Fruit fly (Drosophila melanogaster) whole organism, prepupa: ENCODE measurements around the gene CG4362.
A peak's percentile ranks its signal among the peaks of the same experiment; 100 is the strongest.

ENCODE experiments used
- Blimp-1 ChIP-seq: fragments of 200-800 bp; sonication (Bioruptor generic); optimal IDR thresholded peaks from 3 replicates; lab custom pipeline; 2017; ENCODE audit warnings: missing biosample characterization, missing genetic modification characterization, mild to moderate bottlenecking, moderate library complexity, missing genetic modification reagents
- CG10631 ChIP-seq: fragments of 200-800 bp; sonication (Bioruptor generic); optimal IDR thresholded peaks from 2 replicates; lab custom pipeline; 2016; ENCODE audit warnings: missing biosample characterization, missing genetic modification characterization
- CG10669 ChIP-seq: fragments of 200-800 bp; sonication (Bioruptor generic); optimal IDR thresholded peaks from 3 replicates; lab custom pipeline; 2018; ENCODE audit warnings: missing biosample characterization, mild to moderate bottlenecking, missing genetic modification characterization, moderate library complexity
- CG11294 ChIP-seq: fragments of 200-800 bp; sonication (Bioruptor generic); IDR thresholded peaks from 2 replicates; pipeline ENCODE4 v1.3.6; 2022; ENCODE audit warnings: missing biosample characterization, missing genetic modification characterization
- CG11762 ChIP-seq: fragments of 200-800 bp; sonication (Bioruptor generic); optimal IDR thresholded peaks from 3 replicates; lab custom pipeline; 2016; ENCODE audit warnings: missing biosample characterization, missing genetic modification characterization; ENCODE audit not compliant: insufficient read depth
- CG11902 ChIP-seq: fragments of 200-800 bp; sonication (Bioruptor generic); optimal IDR thresholded peaks from 3 replicates; lab custom pipeline; 2016; ENCODE audit warnings: missing biosample characterization, missing genetic modification characterization
- CG15336 ChIP-seq: fragments of 200-800 bp; sonication (Bioruptor generic); IDR thresholded peaks from 2 replicates; pipeline ENCODE4 v1.3.6; 2022; ENCODE audit warnings: missing biosample characterization, missing genetic modification characterization
- CG1621 ChIP-seq: fragments of 200-800 bp; sonication (Bioruptor generic); optimal IDR thresholded peaks from 3 replicates; lab custom pipeline; 2018; ENCODE audit warnings: missing biosample characterization, mild to moderate bottlenecking, missing genetic modification characterization
- CG16779 ChIP-seq: fragments of 200-800 bp; sonication (Bioruptor generic); optimal IDR thresholded peaks from 3 replicates; lab custom pipeline; 2017; ENCODE audit warnings: missing biosample characterization, mild to moderate bottlenecking, missing genetic modification characterization
- CG3032 ChIP-seq: fragments of 200-800 bp; optimal IDR thresholded peaks from 2 replicates; lab custom pipeline; 2019; ENCODE audit warnings: missing biosample characterization, mild to moderate bottlenecking, missing genetic modification characterization, moderate library complexity
- CG31627 ChIP-seq: fragments of 200-800 bp; sonication (Bioruptor generic); optimal IDR thresholded peaks from 3 replicates; lab custom pipeline; 2016; ENCODE audit warnings: missing biosample characterization, missing genetic modification characterization
- CG32006 ChIP-seq: fragments of 200-800 bp; sonication (Bioruptor generic); optimal IDR thresholded peaks from 3 replicates; lab custom pipeline; 2017; ENCODE audit warnings: missing biosample characterization, mild to moderate bottlenecking, missing genetic modification characterization
- CG34406 ChIP-seq: fragments of 200-800 bp; sonication (Bioruptor generic); optimal IDR thresholded peaks from 3 replicates; lab custom pipeline; 2016; ENCODE audit warnings: missing biosample characterization, missing genetic modification characterization
- CG3919 ChIP-seq: fragments of 200-800 bp; sonication (Bioruptor generic); optimal IDR thresholded peaks from 3 replicates; lab custom pipeline; 2016; ENCODE audit warnings: missing biosample characterization, missing genetic modification characterization
- CG4318 ChIP-seq: fragments of 200-800 bp; sonication (Bioruptor generic); optimal IDR thresholded peaks from 3 replicates; lab custom pipeline; 2017; ENCODE audit warnings: missing biosample characterization, mild to moderate bottlenecking, missing genetic modification characterization
- CG6276 ChIP-seq: fragments of 200-800 bp; sonication (Bioruptor generic); optimal IDR thresholded peaks from 2 replicates; lab custom pipeline; 2017; ENCODE audit warnings: missing biosample characterization, mild to moderate bottlenecking, missing genetic modification characterization
- CG6792 ChIP-seq: fragments of 200-800 bp; sonication (Bioruptor generic); optimal IDR thresholded peaks from 3 replicates; lab custom pipeline; 2016; ENCODE audit warnings: missing biosample characterization, missing genetic modification characterization
- CG6808 ChIP-seq: fragments of 200-800 bp; sonication (Bioruptor generic); optimal IDR thresholded peaks from 3 replicates; lab custom pipeline; 2017; ENCODE audit warnings: missing biosample characterization, missing genetic modification characterization, mild to moderate bottlenecking, moderate library complexity, missing genetic modification reagents
- CG6854 ChIP-seq: fragments of 200-800 bp; sonication (Bioruptor generic); optimal IDR thresholded peaks from 2 replicates; lab custom pipeline; 2017; ENCODE audit warnings: missing biosample characterization, mild to moderate bottlenecking, missing genetic modification characterization
- CG8119 ChIP-seq: fragments of 200-800 bp; sonication (Bioruptor generic); IDR thresholded peaks from 3 replicates; pipeline ENCODE4 v1.3.6; 2022; ENCODE audit warnings: missing biosample characterization, missing genetic modification characterization
- CG8319 ChIP-seq: fragments of 200-800 bp; sonication (Bioruptor generic); optimal IDR thresholded peaks from 3 replicates; lab custom pipeline; 2016; ENCODE audit warnings: missing biosample characterization, missing genetic modification characterization
- CG8632 ChIP-seq: fragments of 200-800 bp; sonication (Bioruptor generic); optimal IDR thresholded peaks from 3 replicates; lab custom pipeline; 2016; ENCODE audit warnings: missing biosample characterization, missing genetic modification characterization
- Eip78C ChIP-seq: fragments of 200-800 bp; sonication (Bioruptor generic); peaks from one replicate; lab custom pipeline; 2016; ENCODE audit warnings: missing biosample characterization, missing genetic modification characterization
- Eip93F ChIP-seq: fragments of 200-800 bp; sonication (Bioruptor generic); optimal IDR thresholded peaks from 2 replicates; lab custom pipeline; 2016; ENCODE audit warnings: missing biosample characterization, mild to moderate bottlenecking, missing genetic modification characterization
- Ets21C ChIP-seq: fragments of 200-800 bp; sonication (Bioruptor generic); optimal IDR thresholded peaks from 3 replicates; lab custom pipeline; 2016; ENCODE audit warnings: missing biosample characterization, missing genetic modification characterization
- Ets96B ChIP-seq: fragments of 200-800 bp; optimal IDR thresholded peaks from 2 replicates; lab custom pipeline; 2019; ENCODE audit warnings: missing biosample characterization, mild to moderate bottlenecking, missing genetic modification characterization, moderate library complexity
- Gug ChIP-seq: fragments of 200-800 bp; sonication (Bioruptor generic); IDR thresholded peaks from 2 replicates; pipeline ENCODE4 v1.3.6; 2022; ENCODE audit warnings: missing biosample characterization, missing genetic modification characterization
- Hr38 ChIP-seq: sonication (Bioruptor generic); optimal IDR thresholded peaks from 2 replicates; lab custom pipeline; 2016; ENCODE audit warnings: missing biosample characterization, missing genetic modification characterization
- Hr39 ChIP-seq: fragments of 200-800 bp; sonication (Bioruptor generic); optimal IDR thresholded peaks from 2 replicates; lab custom pipeline; 2016; ENCODE audit warnings: missing biosample characterization, missing genetic modification characterization
- Lpt ChIP-seq: fragments of 200-800 bp; sonication (Bioruptor generic); optimal IDR thresholded peaks from 3 replicates; lab custom pipeline; 2016; ENCODE audit warnings: missing biosample characterization, missing genetic modification characterization
- OdsH ChIP-seq: fragments of 200-800 bp; sonication (Bioruptor generic); optimal IDR thresholded peaks from 3 replicates; lab custom pipeline; 2016; ENCODE audit warnings: missing biosample characterization, missing genetic modification characterization
- Sox14 ChIP-seq: fragments of 200-800 bp; sonication (Bioruptor generic); optimal IDR thresholded peaks from 3 replicates; lab custom pipeline; 2016; ENCODE audit warnings: missing biosample characterization, missing genetic modification characterization
- achi ChIP-seq: fragments of 200-800 bp; sonication (Bioruptor generic); optimal IDR thresholded peaks from 3 replicates; lab custom pipeline; 2016; ENCODE audit warnings: missing biosample characterization, missing genetic modification characterization
- acj6 ChIP-seq: fragments of 200-800 bp; sonication (Bioruptor generic); optimal IDR thresholded peaks from 3 replicates; lab custom pipeline; 2016; ENCODE audit warnings: missing biosample characterization, missing genetic modification characterization
- cyc ChIP-seq: fragments of 200-800 bp; sonication (Bioruptor generic); optimal IDR thresholded peaks from 3 replicates; lab custom pipeline; 2016; ENCODE audit warnings: missing biosample characterization, missing genetic modification characterization
- dac ChIP-seq: fragments of 200-800 bp; sonication (Bioruptor generic); optimal IDR thresholded peaks from 2 replicates; lab custom pipeline; 2017; ENCODE audit warnings: missing biosample characterization, mild to moderate bottlenecking, missing genetic modification characterization
- dsx ChIP-seq: fragments of 200-800 bp; optimal IDR thresholded peaks from 3 replicates; lab custom pipeline; 2019; ENCODE audit warnings: missing biosample characterization, mild to moderate bottlenecking, missing genetic modification characterization, moderate library complexity; ENCODE audit not compliant: poor library complexity, severe bottlenecking
- eg ChIP-seq: fragments of 200-800 bp; sonication (Bioruptor generic); IDR thresholded peaks from 3 replicates; pipeline ENCODE4 v1.3.6; 2022; ENCODE audit warnings: missing biosample characterization, missing genetic modification characterization
- esn ChIP-seq: fragments of 200-800 bp; sonication (Bioruptor generic); optimal IDR thresholded peaks from 2 replicates; lab custom pipeline; 2016; ENCODE audit warnings: missing biosample characterization, mild to moderate bottlenecking, missing genetic modification characterization, moderate library complexity
- fd59A ChIP-seq: fragments of 200-800 bp; sonication (Bioruptor generic); optimal IDR thresholded peaks from 2 replicates; lab custom pipeline; 2017; ENCODE audit warnings: missing biosample characterization, mild to moderate bottlenecking, missing genetic modification characterization, missing genetic modification reagents
- fkh ChIP-seq: fragments of 200-800 bp; sonication (Bioruptor generic); optimal IDR thresholded peaks from 3 replicates; lab custom pipeline; 2017; ENCODE audit warnings: missing biosample characterization, mild to moderate bottlenecking, missing genetic modification characterization, moderate library complexity
- lz ChIP-seq: fragments of 200-800 bp; sonication (Bioruptor generic); optimal IDR thresholded peaks from 3 replicates; lab custom pipeline; 2016; ENCODE audit warnings: missing biosample characterization, missing genetic modification characterization
- net ChIP-seq: fragments of 200-800 bp; sonication (Bioruptor generic); optimal IDR thresholded peaks from 3 replicates; lab custom pipeline; 2016; ENCODE audit warnings: missing biosample characterization, missing genetic modification characterization
- pdm3 ChIP-seq: fragments of 200-800 bp; sonication (Bioruptor generic); optimal IDR thresholded peaks from 3 replicates; lab custom pipeline; 2016; ENCODE audit warnings: missing biosample characterization, missing genetic modification characterization
- salr ChIP-seq, 2 experiments: fragments of 200-800 bp; sonication (Bioruptor generic); optimal IDR thresholded peaks; 3 replicates each; lab custom pipeline; 2016 to 2018; ENCODE audit warnings: missing biosample characterization in 2 of 2, missing genetic modification characterization in 2 of 2, mild to moderate bottlenecking in 1 of 2
- spab ChIP-seq: fragments of 200-800 bp; sonication (Bioruptor generic); optimal IDR thresholded peaks from 2 replicates; lab custom pipeline; 2017; ENCODE audit warnings: missing biosample characterization, mild to moderate bottlenecking, missing genetic modification characterization, missing genetic modification reagents
- svp ChIP-seq: fragments of 200-800 bp; sonication (Bioruptor generic); peaks from one replicate; lab custom pipeline; 2016; ENCODE audit warnings: missing biosample characterization, missing genetic modification characterization
- topi ChIP-seq: fragments of 200-800 bp; sonication (Bioruptor generic); optimal IDR thresholded peaks from 3 replicates; lab custom pipeline; 2016; ENCODE audit warnings: missing biosample characterization, missing genetic modification characterization
- vri ChIP-seq: fragments of 200-800 bp; sonication (Bioruptor generic); optimal IDR thresholded peaks from 3 replicates; lab custom pipeline; 2016; ENCODE audit warnings: missing biosample characterization, mild to moderate bottlenecking, missing genetic modification characterization

Gene CG4362

dm6 chr3R:20316599-20316998 lies 9.3 kb upstream of the CG4362 start:
- no peak for TF ChIP-seq lz (GFP tag; lab: Kevin White, UChicago)
- TF ChIP-seq vri (GFP tag; lab: Kevin White, UChicago) = peak; percentile 89
- TF ChIP-seq fkh (GFP tag; lab: Kevin White, UChicago) = no peak
- no peak for TF ChIP-seq fd59A (GFP tag; lab: Kevin White, UChicago)
- TF ChIP-seq Hr38 (GFP tag; lab: Kevin White, UChicago) = no peak
- TF ChIP-seq CG32006 (GFP tag; lab: Kevin White, UChicago) = no peak
- no peak for TF ChIP-seq CG6854 (GFP tag; lab: Kevin White, UChicago)

- TF ChIP-seq fd59A (GFP tag; lab: Kevin White, UChicago) (no peak), CG15336 (GFP tag; lab: Robert Waterston, UW) (peak; percentile 92), topi (GFP tag; lab: Kevin White, UChicago) (peak; percentile 76), CG3032 (peak; percentile 64), achi (GFP tag; lab: Kevin White, UChicago) (peak; percentile 65), pdm3 (GFP tag; lab: Kevin White, UChicago) (peak; percentile 75), CG8632 (GFP tag; lab: Kevin White, UChicago) (peak; percentile 33), CG31627 (GFP tag; lab: Kevin White, UChicago) (peak; percentile 39), CG1621 (tag; lab: Kevin White, UChicago) (no peak), OdsH (GFP tag; lab: Kevin White, UChicago) (peak; percentile 77), cyc (GFP tag; lab: Kevin White, UChicago) (peak; percentile 62), Ets21C (no peak), CG3919 (peak; percentile 78), spab (GFP tag; lab: Kevin White, UChicago) (peak; percentile 59), CG10669 (GFP tag; lab: Kevin White, UChicago) (peak; percentile 70), Sox14 (peak; percentile 47), CG4318 (peak; percentile 66), CG32006 (GFP tag; lab: Kevin White, UChicago) (peak; percentile 90), Gug (GFP tag; lab: Robert Waterston, UW) (peak; percentile 77), CG16779 (tag; lab: Kevin White, UChicago) (peak; percentile 64), dsx (peak; percentile 31), CG6792 (GFP tag; lab: Kevin White, UChicago) (peak; percentile 39), CG11902 (GFP tag; lab: Kevin White, UChicago) (peak; percentile 53), acj6 (GFP tag; lab: Kevin White, UChicago) (peak; percentile 51), CG6808 (GFP tag; lab: Kevin White, UChicago) (peak; percentile 47), lz (GFP tag; lab: Kevin White, UChicago) (peak; percentile 28), fkh (GFP tag; lab: Kevin White, UChicago) (no peak), dac (GFP tag; lab: Kevin White, UChicago) (peak; percentile 66), svp (GFP tag; lab: Kevin White, UChicago) (peak; percentile 72), salr (GFP tag; optimal IDR thresholded peaks at IDR 0.05; lab: Kevin White, UChicago) (peak in 1 of 2 experiments; percentile 76), Eip78C (GFP tag; lab: Kevin White, UChicago) (peak; percentile 96), net (GFP tag; lab: Kevin White, UChicago) (peak; percentile 81), CG11294 (GFP tag; lab: Robert Waterston, UW) (peak; percentile 79), CG11762 (GFP tag; lab: Kevin White, UChicago) (peak; percentile 82), CG8119 (GFP tag; lab: Robert Waterston, UW) (peak; percentile 92), CG6276 (GFP tag; lab: Kevin White, UChicago) (peak; percentile 85), Blimp-1 (GFP tag; lab: Kevin White, UChicago) (no peak), esn (GFP tag; lab: Kevin White, UChicago) (peak; percentile 60), CG8319 (GFP tag; lab: Kevin White, UChicago) (peak; percentile 50), Hr39 (GFP tag; lab: Kevin White, UChicago) (peak; percentile 41), eg (GFP tag; lab: Robert Waterston, UW) (peak; percentile 87), CG10631 (GFP tag; lab: Kevin White, UChicago) (peak; percentile 57), Eip93F (GFP tag; lab: Kevin White, UChicago) (no peak), Lpt (GFP tag; lab: Kevin White, UChicago) (peak; percentile 90), Ets96B (tag; lab: Kevin White, UChicago) (peak; percentile 75), CG34406 (GFP tag; lab: Kevin White, UChicago) (peak; percentile 43)
Observed at dm6 chr3R:20312838-20313237, 5.5 kb upstream of the CG4362 start.
